Worm (Caenorhabditis elegans): ENCODE data around the gene hsp-90.

hsp-90 gene

ce11 chrV:14688097-14688912, 3.6 kb downstream of the hsp-90 start, which contains the start of gene C47E8.11:
TSS of gene C47E8.11 (plus strand) at chrV:14688616.
- no peak for TF ChIP-seq nhr-28 (tag; optimal IDR thresholded peaks at IDR 0.05)
- no peak for TF ChIP-seq zip-8 (tag; optimal IDR thresholded peaks at IDR 0.05)
- no peak for TF ChIP-seq ztf-11 (tag; optimal IDR thresholded peaks at IDR 0.05)
- TF ChIP-seq nhr-76 (tag; optimal IDR thresholded peaks at IDR 0.05) = no peak
- TF ChIP-seq nhr-12 (tag; optimal IDR thresholded peaks at IDR 0.05) = no peak
- no peak for TF ChIP-seq blmp-1 (tag; optimal IDR thresholded peaks at IDR 0.05)
- no peak for TF ChIP-seq unc-120 (tag; optimal IDR thresholded peaks at IDR 0.05; ENCODE audit: poor library complexity, severe bottlenecking)
- TF ChIP-seq cnd-1 (tag; optimal IDR thresholded peaks at IDR 0.05) = no peak
- no peak for TF ChIP-seq nhr-237 (tag; optimal IDR thresholded peaks at IDR 0.05)
- no peak for TF ChIP-seq M03D4.4 (tag; optimal IDR thresholded peaks at IDR 0.05)
- TF ChIP-seq drap-1 (GFP tag; optimal IDR thresholded peaks at IDR 0.05) = no peak
- no peak for TF ChIP-seq ham-2 (GFP tag; optimal IDR thresholded peaks at IDR 0.05)
- no peak for TF ChIP-seq snpc-4 (tag; optimal IDR thresholded peaks at IDR 0.05)

DNA sequence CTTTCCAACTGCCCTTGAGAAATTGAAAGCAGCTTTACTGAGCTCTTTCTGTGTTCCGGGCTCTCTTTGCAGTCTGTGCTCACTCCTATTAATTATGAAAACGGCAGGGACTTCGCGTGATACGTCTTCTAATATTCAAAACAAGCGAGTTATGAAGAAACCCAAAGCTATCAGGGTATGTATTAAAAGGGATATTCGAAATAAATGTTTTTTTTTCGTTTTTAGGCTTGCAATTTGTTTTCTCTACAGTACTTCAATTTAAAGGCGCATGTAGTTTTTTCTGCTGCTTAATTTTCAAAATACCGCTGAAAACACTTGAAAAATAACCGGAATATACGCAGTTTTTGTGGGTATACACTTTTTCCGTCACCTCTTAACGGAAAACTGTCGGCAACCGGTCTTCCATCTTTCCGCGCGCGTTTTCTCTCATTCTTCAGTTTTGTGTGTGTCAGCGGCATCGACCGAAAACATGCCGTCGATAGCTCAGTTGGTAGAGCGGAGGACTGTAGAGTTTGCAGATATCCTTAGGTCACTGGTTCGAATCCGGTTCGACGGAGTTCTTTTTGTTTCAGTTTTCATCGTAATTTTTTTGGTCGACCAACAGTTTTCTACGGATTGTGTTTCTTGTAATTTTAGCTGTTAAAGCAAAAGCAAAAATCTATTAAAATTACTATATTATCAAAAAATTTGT, 4.5 kb downstream of the hsp-90 start, which contains the start of gene gasr-8:
gasr-8 (plus strand) TSS at position 51 of the 691 bp plus-strand sequence.
- TF ChIP-seq drap-1 (GFP tag; optimal IDR thresholded peaks at IDR 0.05) (peak; percentile 88), elt-3 (tag; optimal IDR thresholded peaks at IDR 0.05) (no peak), cnd-1 (tag; optimal IDR thresholded peaks at IDR 0.05) (peak; percentile 75), sptf-1 (tag; optimal IDR thresholded peaks at IDR 0.05) (peak; percentile 6), lsy-2 (tag; optimal IDR thresholded peaks at IDR 0.05) (peak; percentile 7), nhr-12 (tag; optimal IDR thresholded peaks at IDR 0.05) (no peak), ceh-83 (GFP tag; optimal IDR thresholded peaks at IDR 0.05) (peak; percentile 85), nhr-28 (tag; optimal IDR thresholded peaks at IDR 0.05) (no peak), bed-3 (GFP tag; optimal IDR thresholded peaks at IDR 0.05) (peak; percentile 44), mep-1 (tag; optimal IDR thresholded peaks at IDR 0.05) (peak; percentile 6), tbx-8 (GFP tag; optimal IDR thresholded peaks at IDR 0.05) (peak; percentile 54), M03D4.4 (tag; optimal IDR thresholded peaks at IDR 0.05) (peak; percentile 54), unc-39 (tag; optimal IDR thresholded peaks at IDR 0.05) (no peak), nhr-2 (tag; optimal IDR thresholded peaks at IDR 0.05) (no peak), unc-62 (GFP tag; optimal IDR thresholded peaks at IDR 0.05) (no peak), sem-2 (GFP tag; optimal IDR thresholded peaks at IDR 0.05) (peak; percentile 51), zip-8 (tag; optimal IDR thresholded peaks at IDR 0.05) (no peak), pha-4 (tag; optimal IDR thresholded peaks at IDR 0.05) (no peak), elt-1 (tag; optimal IDR thresholded peaks at IDR 0.05; ENCODE audit: borderline replicate concordance, insufficient read depth) (peak; percentile 8), ham-2 (GFP tag; optimal IDR thresholded peaks at IDR 0.05) (no peak)

ce11 chrV:14695713-14696112, 11.0 kb downstream of the hsp-90 start:
- no peak for TF ChIP-seq flh-1 (GFP tag; optimal IDR thresholded peaks at IDR 0.05)
- peak; percentile 35 for TF ChIP-seq unc-120 (tag; optimal IDR thresholded peaks at IDR 0.05; ENCODE audit: poor library complexity, severe bottlenecking)
- peak; percentile 50 for TF ChIP-seq hlh-1 (tag; optimal IDR thresholded peaks at IDR 0.05)
- peak; percentile 32 for TF ChIP-seq unc-62 (GFP tag; optimal IDR thresholded peaks at IDR 0.05)
- no peak for TF ChIP-seq tbx-8 (GFP tag; optimal IDR thresholded peaks at IDR 0.05)
- no peak for TF ChIP-seq nhr-237 (tag; optimal IDR thresholded peaks at IDR 0.05)
- TF ChIP-seq nhr-2 (tag; optimal IDR thresholded peaks at IDR 0.05) = no peak
- TF ChIP-seq nhr-28 (tag; optimal IDR thresholded peaks at IDR 0.05) = no peak
- no peak for TF ChIP-seq blmp-1 (tag; optimal IDR thresholded peaks at IDR 0.05)
- TF ChIP-seq ham-2 (GFP tag; optimal IDR thresholded peaks at IDR 0.05) = no peak
- TF ChIP-seq drap-1 (GFP tag; optimal IDR thresholded peaks at IDR 0.05) = no peak
- no peak for TF ChIP-seq lin-32 (GFP tag; optimal IDR thresholded peaks at IDR 0.05)
- TF ChIP-seq ceh-83 (GFP tag; optimal IDR thresholded peaks at IDR 0.05) = no peak
- TF ChIP-seq ceh-39 (tag; optimal IDR thresholded peaks at IDR 0.05) = no peak
- no peak for TF ChIP-seq lsy-2 (tag; optimal IDR thresholded peaks at IDR 0.05)
- TF ChIP-seq ztf-11 (tag; optimal IDR thresholded peaks at IDR 0.05) = no peak
- no peak for TF ChIP-seq ces-1 (GFP tag; optimal IDR thresholded peaks at IDR 0.05)
- TF ChIP-seq mep-1 (tag; optimal IDR thresholded peaks at IDR 0.05) = no peak
- TF ChIP-seq pha-4 (tag; optimal IDR thresholded peaks at IDR 0.05) = no peak
- no peak for TF ChIP-seq unc-39 (tag; optimal IDR thresholded peaks at IDR 0.05)
- TF ChIP-seq M03D4.4 (tag; optimal IDR thresholded peaks at IDR 0.05) = no peak
- no peak for TF ChIP-seq sem-2 (GFP tag; optimal IDR thresholded peaks at IDR 0.05)
- no peak for TF ChIP-seq sptf-1 (tag; optimal IDR thresholded peaks at IDR 0.05)
- TF ChIP-seq cnd-1 (tag; optimal IDR thresholded peaks at IDR 0.05) = no peak
- no peak for TF ChIP-seq nhr-12 (tag; optimal IDR thresholded peaks at IDR 0.05)
- TF ChIP-seq zip-8 (tag; optimal IDR thresholded peaks at IDR 0.05) = no peak

Measured in whole organism, mixed stage, embryonic.